Worm (Caenorhabditis elegans) whole organism, L1 larva: Measurements from ENCODE around the gene ztf-17.

Experiments
- C04F5.9 ChIP-seq: sonication (generic microtip); optimal IDR thresholded peaks from 2 replicates; lab custom pipeline; 2016; ENCODE audit warnings: missing genetic modification characterization, missing compliant biosample characterization
- C34B4.2 ChIP-seq: sonication (generic microtip); optimal IDR thresholded peaks from 2 replicates; lab custom pipeline; 2017; ENCODE audit warnings: mild to moderate bottlenecking, missing genetic modification characterization, missing compliant biosample characterization
- Y116A8C.19 ChIP-seq: sonication (generic microtip); optimal IDR thresholded peaks from 2 replicates; lab custom pipeline; 2016; ENCODE audit warnings: missing compliant biosample characterization, missing genetic modification characterization, borderline replicate concordance
- ceh-63 ChIP-seq: fragments of 200-800 bp; sonication (Bioruptor generic); optimal IDR thresholded peaks from 2 replicates; lab custom pipeline; 2018; ENCODE audit warnings: mild to moderate bottlenecking, missing genetic modification characterization, missing compliant biosample characterization
- ceh-8 ChIP-seq: fragments of 200-800 bp; sonication (Bioruptor generic); optimal IDR thresholded peaks from 2 replicates; lab custom pipeline; 2018; ENCODE audit warnings: mild to moderate bottlenecking, missing genetic modification characterization, moderate library complexity, missing compliant biosample characterization
- ceh-88 ChIP-seq: fragments of 200-800 bp; sonication (Bioruptor generic); IDR thresholded peaks from 2 replicates; pipeline ENCODE4 v1.3.6; 2022; ENCODE audit warnings: missing genetic modification characterization, missing compliant biosample characterization
- dpl-1 ChIP-seq, 3 experiments: fragments of 150-350 bp in 2 of 3; sonication (generic microtip) in 1 of 3; optimal IDR thresholded peaks; 2 replicates each; lab custom pipeline; 2014 to 2017; ENCODE audit warnings: missing biosample characterization in 3 of 3, missing genetic modification characterization in 3 of 3, missing genetic modification reagents in 3 of 3
- dsc-1 ChIP-seq: sonication (generic microtip); optimal IDR thresholded peaks from 2 replicates; lab custom pipeline; 2016; ENCODE audit warnings: mild to moderate bottlenecking, missing genetic modification characterization, missing compliant biosample characterization
- efl-1 ChIP-seq, 4 experiments: fragments of 150-350 bp; optimal IDR thresholded peaks in 3 of 4; peaks in 1 of 4; 1 replicate in 1 of 4; 2 replicates in 3 of 4; lab custom pipeline; 2014; ENCODE audit warnings: missing biosample characterization in 2 of 4, missing genetic modification characterization in 2 of 4, missing genetic modification reagents in 2 of 4
- efl-3 ChIP-seq: fragments of 200-800 bp; sonication (Bioruptor generic); optimal IDR thresholded peaks from 2 replicates; lab custom pipeline; 2018; ENCODE audit warnings: mild to moderate bottlenecking, missing genetic modification characterization, missing compliant biosample characterization
- egl-13 ChIP-seq: sonication (generic microtip); optimal IDR thresholded peaks from 2 replicates; lab custom pipeline; 2016; ENCODE audit warnings: missing genotype, missing genetic modification reagents, missing genetic modification characterization, missing compliant biosample characterization
- elt-2 ChIP-seq: sonication (generic microtip); optimal IDR thresholded peaks from 2 replicates; lab custom pipeline; 2016; ENCODE audit warnings: missing genetic modification characterization, mild to moderate bottlenecking, inconsistent platforms, missing compliant biosample characterization, missing genetic modification reagents
- elt-3 ChIP-seq, 6 experiments: fragments of 150-350 bp in 1 of 6; sonication (generic microtip); optimal IDR thresholded peaks; 2 replicates each; lab custom pipeline; 2017 to 2018; ENCODE audit warnings: missing biosample characterization in 6 of 6, missing genetic modification characterization in 6 of 6, inconsistent platforms in 1 of 6
- ets-5 ChIP-seq: fragments of 200-800 bp; sonication (Bioruptor generic); IDR thresholded peaks from 2 replicates; pipeline ENCODE4 v1.3.6; 2022; ENCODE audit warnings: missing genetic modification characterization, missing compliant biosample characterization
- fkh-4 ChIP-seq: sonication (generic microtip); optimal IDR thresholded peaks from 2 replicates; lab custom pipeline; 2016; ENCODE audit warnings: missing compliant biosample characterization, missing genetic modification characterization, borderline replicate concordance
- fkh-8 ChIP-seq: sonication (generic microtip); optimal IDR thresholded peaks from 2 replicates; lab custom pipeline; 2016; ENCODE audit warnings: mild to moderate bottlenecking, missing genetic modification characterization, missing compliant biosample characterization
- grh-1 ChIP-seq: fragments of 200-800 bp; sonication (Bioruptor generic); IDR thresholded peaks from 2 replicates; pipeline ENCODE4 v1.3.6; 2022; ENCODE audit warnings: missing genetic modification reagents, missing genetic modification characterization, missing compliant biosample characterization
- hpl-2 ChIP-seq: fragments of 150-350 bp; optimal IDR thresholded peaks from 2 replicates; lab custom pipeline; 2014; ENCODE audit warnings: missing biosample characterization, missing genetic modification reagents, missing genetic modification characterization
- lin-13 ChIP-seq: fragments of 150-350 bp; optimal IDR thresholded peaks from 2 replicates; lab custom pipeline; 2014; ENCODE audit warnings: missing biosample characterization, missing genetic modification reagents, missing genetic modification characterization
- lin-14 ChIP-seq: fragments of 200-800 bp; sonication (Bioruptor generic); optimal IDR thresholded peaks from 2 replicates; lab custom pipeline; 2018; ENCODE audit warnings: mild to moderate bottlenecking, missing genetic modification characterization, moderate library complexity, missing compliant biosample characterization
- lin-15B ChIP-seq: fragments of 150-350 bp; sonication (generic microtip); optimal IDR thresholded peaks from 3 replicates; lab custom pipeline; 2014; ENCODE audit warnings: missing biosample characterization, missing genetic modification characterization
- lsy-2 ChIP-seq, 2 experiments: fragments of 150-350 bp; optimal IDR thresholded peaks; 2 replicates each; lab custom pipeline; 2014; ENCODE audit warnings: missing biosample characterization in 2 of 2, missing genetic modification characterization in 2 of 2
- mep-1 ChIP-seq: fragments of 150-350 bp; optimal IDR thresholded peaks from 2 replicates; lab custom pipeline; 2014; ENCODE audit warnings: missing biosample characterization, missing genetic modification characterization
- nhr-11 ChIP-seq: fragments of 150-350 bp; optimal IDR thresholded peaks from 2 replicates; lab custom pipeline; 2014; ENCODE audit warnings: missing biosample characterization, missing genetic modification characterization
- nhr-20 ChIP-seq: sonication (generic microtip); optimal IDR thresholded peaks from 2 replicates; lab custom pipeline; 2016; ENCODE audit warnings: mild to moderate bottlenecking, missing genetic modification characterization, missing compliant biosample characterization
- nhr-237 ChIP-seq: fragments of 150-350 bp; optimal IDR thresholded peaks from 2 replicates; lab custom pipeline; 2014; ENCODE audit warnings: missing biosample characterization, missing genetic modification characterization
- nhr-47 ChIP-seq: sonication (generic microtip); optimal IDR thresholded peaks from 2 replicates; lab custom pipeline; 2016; ENCODE audit warnings: mild to moderate bottlenecking, missing genetic modification characterization, moderate library complexity, missing compliant biosample characterization
- nhr-71 ChIP-seq: sonication (generic microtip); optimal IDR thresholded peaks from 2 replicates; lab custom pipeline; 2016; ENCODE audit warnings: mild to moderate bottlenecking, missing genetic modification characterization, moderate library complexity, missing compliant biosample characterization
- nhr-76 ChIP-seq: sonication (generic microtip); optimal IDR thresholded peaks from 2 replicates; lab custom pipeline; 2017; ENCODE audit warnings: missing biosample characterization, missing genetic modification characterization
- nhr-84 ChIP-seq: sonication (generic microtip); optimal IDR thresholded peaks from 2 replicates; lab custom pipeline; 2017; ENCODE audit warnings: missing biosample characterization, missing genetic modification characterization
- nhr-85 ChIP-seq: sonication (generic microtip); peaks from one replicate; lab custom pipeline; 2016; ENCODE audit warnings: missing genetic modification characterization, inconsistent platforms, missing compliant biosample characterization
- pag-3 ChIP-seq: sonication (generic microtip); optimal IDR thresholded peaks from 2 replicates; lab custom pipeline; 2017; ENCODE audit warnings: missing genetic modification characterization, mild to moderate bottlenecking, missing compliant biosample characterization, antibody characterized with exemption, borderline replicate concordance; ENCODE audit not compliant: insufficient read depth
- pqm-1 ChIP-seq: sonication (generic microtip); optimal IDR thresholded peaks from 3 replicates; lab custom pipeline; 2017; ENCODE audit warnings: missing biosample characterization, missing genetic modification characterization
- rnt-1 ChIP-seq: sonication (generic microtip); optimal IDR thresholded peaks from 2 replicates; lab custom pipeline; 2016; ENCODE audit warnings: mild to moderate bottlenecking, missing genetic modification characterization, moderate library complexity, missing compliant biosample characterization
- snpc-4 ChIP-seq: fragments of 150-350 bp; optimal IDR thresholded peaks from 2 replicates; lab custom pipeline; 2014; ENCODE audit warnings: missing biosample characterization, missing genetic modification characterization
- snu-23 ChIP-seq: sonication (generic microtip); optimal IDR thresholded peaks from 2 replicates; lab custom pipeline; 2016; ENCODE audit warnings: missing genetic modification characterization, missing compliant biosample characterization
- sptf-1 ChIP-seq: fragments of 150-350 bp; optimal IDR thresholded peaks from 2 replicates; lab custom pipeline; 2014; ENCODE audit warnings: missing biosample characterization, missing genetic modification characterization
- swsn-7 ChIP-seq: sonication (generic microtip); optimal IDR thresholded peaks from 2 replicates; lab custom pipeline; 2016; ENCODE audit warnings: missing genetic modification characterization, missing compliant biosample characterization
- tbx-2 ChIP-seq: sonication (generic microtip); optimal IDR thresholded peaks from 2 replicates; lab custom pipeline; 2016; ENCODE audit warnings: missing genetic modification characterization, missing compliant biosample characterization
- unc-130 ChIP-seq: fragments of 150-350 bp; optimal IDR thresholded peaks from 2 replicates; lab custom pipeline; 2017; ENCODE audit warnings: missing biosample characterization, missing genetic modification characterization, inconsistent platforms
- unc-30 ChIP-seq: sonication (generic microtip); optimal IDR thresholded peaks from 2 replicates; lab custom pipeline; 2017; ENCODE audit warnings: missing biosample characterization, missing genetic modification characterization
- unc-86 ChIP-seq: sonication (generic microtip); optimal IDR thresholded peaks from 2 replicates; lab custom pipeline; 2016; ENCODE audit warnings: missing genetic modification characterization, missing compliant biosample characterization
- unc-98 ChIP-seq: fragments of 200-800 bp; sonication (Bioruptor generic); IDR thresholded peaks from 2 replicates; pipeline ENCODE4 v1.3.6; 2022; ENCODE audit warnings: missing genetic modification characterization, missing compliant biosample characterization
- zag-1 ChIP-seq: fragments of 150-350 bp; optimal IDR thresholded peaks from 2 replicates; lab custom pipeline; 2014; ENCODE audit warnings: missing biosample characterization, missing genetic modification characterization
- zip-4 ChIP-seq: fragments of 200-800 bp; sonication (Bioruptor generic); optimal IDR thresholded peaks from 2 replicates; lab custom pipeline; 2018; ENCODE audit warnings: mild to moderate bottlenecking, missing genetic modification characterization, moderate library complexity, missing compliant biosample characterization

Gene ztf-17

DNA sequence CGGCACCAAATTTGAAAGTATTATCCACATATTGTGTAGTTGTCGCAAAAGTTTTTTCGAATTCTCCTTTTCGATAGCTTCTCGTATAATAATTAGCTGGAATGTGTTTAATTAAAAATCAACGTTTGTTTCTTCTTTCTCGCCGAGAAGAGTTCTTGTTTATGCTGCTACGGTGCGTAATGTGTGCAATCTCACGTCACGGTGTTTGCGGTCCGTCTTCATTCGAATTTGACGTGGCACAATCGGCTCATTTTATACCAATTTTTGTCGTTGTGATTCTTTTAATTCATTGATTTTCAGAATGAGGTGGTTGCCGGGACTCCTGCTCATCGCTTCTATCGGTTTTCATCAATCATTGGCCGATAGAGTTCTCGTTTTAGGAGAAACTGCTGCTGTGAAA lies 5.8 kb downstream of the ztf-17 start, which contains the start of gene ostb-1 (continued):
- TF ChIP-seq nhr-237 (no peak), pag-3 (no peak), ets-5 (GFP tag; lab: Robert Waterston, UW) (no peak), nhr-85 (tag; lab: Kevin White, UChicago) (no peak), snu-23 (GFP tag; lab: Kevin White, UChicago) (peak; percentile 20), swsn-7 (peak; percentile 2), fkh-8 (tag; lab: Kevin White, UChicago) (no peak), snpc-4 (tag; lab: Kevin White, UChicago) (no peak), dpl-1 (GFP tag; optimal IDR thresholded peaks at IDR 0.05; lab: Kevin White, UChicago) (peak; percentile 32 to 55 (median 55)), zag-1 (no peak), unc-130 (tag; lab: Kevin White, UChicago) (peak; percentile 9), lin-15B (tag; lab: Kevin White, UChicago) (no peak), unc-30 (tag; lab: Kevin White, UChicago) (no peak), rnt-1 (tag; lab: Kevin White, UChicago) (peak; percentile 20), nhr-20 (no peak), elt-2 (tag; lab: Kevin White, UChicago) (peak; percentile 4), C04F5.9 (tag; lab: Kevin White, UChicago) (no peak), nhr-84 (tag; lab: Kevin White, UChicago) (no peak), unc-86 (tag; lab: Kevin White, UChicago) (no peak), fkh-4 (no peak), tbx-2 (no peak), ceh-8 (no peak)

ce11 chrII:7863480-7864125 lies 6.4 kb downstream of the ztf-17 start:
- TF ChIP-seq unc-86 (tag; lab: Kevin White, UChicago) (no peak), efl-1 (optimal IDR thresholded peaks at IDR 0.05; lab: Kevin White, UChicago) (peak in 1 of 2 experiments; percentile 23), efl-1 (GFP tag; optimal IDR thresholded peaks at IDR 0.05 in 1 of 2; lab: Kevin White, UChicago) (peak; percentile 54 to 89), lin-15B (tag; lab: Kevin White, UChicago) (peak; percentile 19)

DNA sequence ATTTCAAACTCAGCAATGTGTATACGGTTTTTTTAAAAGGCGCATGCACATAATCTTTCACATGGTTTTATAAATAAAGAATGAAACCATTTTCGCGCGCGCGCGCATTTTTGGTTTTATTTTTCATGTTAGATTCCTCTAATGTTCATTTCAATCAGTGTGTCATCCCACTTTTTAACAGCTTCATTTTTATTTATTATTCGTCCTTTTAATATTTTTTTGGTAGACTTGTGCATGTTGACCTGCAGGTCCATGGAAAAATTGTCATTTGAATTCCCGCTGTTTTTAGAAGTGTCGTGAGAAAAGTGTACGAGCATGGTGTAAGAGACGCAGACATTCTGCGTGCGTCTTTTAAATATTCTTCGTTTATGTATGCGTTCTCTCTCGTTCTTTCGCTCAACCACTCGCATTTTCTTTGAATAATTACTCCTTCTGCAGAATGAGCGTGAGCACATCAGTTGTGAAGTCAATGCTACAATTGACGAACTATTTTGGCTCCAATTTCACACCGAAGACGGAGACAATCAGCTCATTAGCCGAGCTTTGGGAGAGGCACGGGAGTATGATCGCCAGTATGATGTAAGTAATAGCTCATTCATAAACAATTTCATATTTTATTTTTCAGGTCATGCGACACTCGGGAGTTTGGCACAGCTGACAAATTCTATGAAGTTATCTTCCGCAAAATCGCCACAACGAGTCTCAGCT lies 9.6 kb downstream of the ztf-17 start, which contains the start of gene lin-5:
Gene lin-5, plus strand, starts transcription at position 354 of the 708 bp plus-strand sequence.
- TF ChIP-seq grh-1 (no peak), lin-13 (GFP tag; lab: Kevin White, UChicago) (no peak), elt-3 (tag; optimal IDR thresholded peaks at IDR 0.05; lab: Kevin White, UChicago) (no peak), zip-4 (no peak), dpl-1 (GFP tag; optimal IDR thresholded peaks at IDR 0.05; lab: Kevin White, UChicago) (peak; percentile 83 to 91 (median 86)), rnt-1 (tag; lab: Kevin White, UChicago) (no peak), nhr-76 (tag; lab: Kevin White, UChicago) (no peak), swsn-7 (peak; percentile 50), efl-1 (optimal IDR thresholded peaks at IDR 0.05; lab: Kevin White, UChicago) (peak; percentile 5 to 89), efl-1 (GFP tag; optimal IDR thresholded peaks at IDR 0.05 in 1 of 2; lab: Kevin White, UChicago) (peak; percentile 87 to 97), fkh-8 (tag; lab: Kevin White, UChicago) (peak; percentile 74), Y116A8C.19 (tag; lab: Kevin White, UChicago) (no peak), ceh-8 (no peak), snu-23 (GFP tag; lab: Kevin White, UChicago) (peak; percentile 51), elt-2 (tag; lab: Kevin White, UChicago) (no peak), sptf-1 (no peak), nhr-11 (tag; lab: Kevin White, UChicago) (no peak), mep-1 (peak; percentile 75), hpl-2 (GFP tag; lab: Kevin White, UChicago) (no peak), lsy-2 (tag; optimal IDR thresholded peaks at IDR 0.05; lab: Kevin White, UChicago) (peak; percentile 66 to 79), ceh-63 (no peak), nhr-47 (tag; lab: Kevin White, UChicago) (peak; percentile 46), nhr-20 (peak; percentile 23), C34B4.2 (no peak), unc-98 (GFP tag; lab: Robert Waterston, UW) (no peak), lin-14 (GFP tag; lab: Kevin White, UChicago) (peak; percentile 76), egl-13 (tag; lab: Kevin White, UChicago) (peak; percentile 14), efl-3 (no peak), ceh-88 (GFP tag; lab: Robert Waterston, UW) (no peak), C04F5.9 (tag; lab: Kevin White, UChicago) (no peak), dsc-1 (tag; lab: Kevin White, UChicago) (no peak), nhr-71 (tag; lab: Kevin White, UChicago) (peak; percentile 58), pqm-1 (tag; lab: Kevin White, UChicago) (no peak)
